Fruit fly (Drosophila melanogaster): ENCODE measurements around the gene Jasper.
A peak's percentile ranks its signal among the peaks of the same experiment; 100 is the strongest.

The Jasper gene

DNA sequence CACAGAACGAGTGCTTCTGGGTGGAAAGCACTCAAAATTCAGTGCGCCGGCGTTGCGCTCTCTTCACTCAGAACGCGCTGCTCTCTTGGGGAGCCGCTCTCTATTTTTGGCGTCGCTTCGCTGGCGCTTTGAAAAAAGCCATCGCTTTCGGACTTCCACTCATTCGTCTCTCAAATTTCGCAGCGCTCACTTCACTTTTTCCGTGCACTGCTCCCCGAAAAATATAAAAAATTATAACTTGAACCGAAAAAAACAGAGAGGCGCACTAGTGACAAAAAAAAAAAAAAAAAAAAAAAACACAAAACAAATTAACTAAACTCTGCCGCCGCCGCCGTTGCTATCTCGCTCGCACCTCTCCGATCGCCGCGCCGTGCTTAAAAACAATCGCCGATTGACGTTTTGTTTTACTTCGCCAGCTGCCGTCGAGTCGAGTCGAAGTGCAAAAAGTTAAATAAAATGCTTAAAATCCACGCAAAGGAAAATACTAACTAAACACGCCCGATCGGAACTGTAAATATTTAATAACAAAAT is 47.1 kb downstream of the Jasper start (continued):
- TF ChIP-seq gt (GFP tag; IDR thresholded peaks at IDR 0.05) = no peak
- 0 out of 2 replicates have a peak, but pooled peaks have one; percentile 17 for TF ChIP-seq CG14441 (GFP tag; IDR thresholded peaks at IDR 0.05)
- no peak for TF ChIP-seq Meics (GFP tag; optimal IDR thresholded peaks at IDR 0.05)
- no peak for TF ChIP-seq esg (GFP tag; conservative IDR thresholded peaks at IDR 0.05)
- TF ChIP-seq tll (GFP tag; optimal IDR thresholded peaks at IDR 0.05) = no peak
- no peak for TF ChIP-seq CG9876 (GFP tag; optimal IDR thresholded peaks at IDR 0.05)
- TF ChIP-seq CG30020 (tag; optimal IDR thresholded peaks at IDR 0.05) = no peak
- peak; percentile 77 for TF ChIP-seq Drgx (GFP tag; IDR thresholded peaks at IDR 0.05)
- no peak for TF ChIP-seq Atf-2 (GFP tag; optimal IDR thresholded peaks at IDR 0.05)
- TF ChIP-seq Eip74EF (GFP tag; optimal IDR thresholded peaks at IDR 0.05) = no peak
- peak; percentile 63 for TF ChIP-seq sqz (GFP tag; optimal IDR thresholded peaks at IDR 0.05)
- no peak for TF ChIP-seq HmgZ (tag; optimal IDR thresholded peaks at IDR 0.05)
- no peak for TF ChIP-seq MBD-R2 (GFP tag; IDR thresholded peaks at IDR 0.05)
- TF ChIP-seq salm (tag; optimal IDR thresholded peaks at IDR 0.05) = no peak
- no peak for TF ChIP-seq CG6854 (GFP tag; optimal IDR thresholded peaks at IDR 0.05)
- TF ChIP-seq CG34224 (GFP tag; IDR thresholded peaks at IDR 0.05; ENCODE audit: partially characterized antibody) = peak; percentile 80
- no peak for TF ChIP-seq CG30403 (GFP tag; optimal IDR thresholded peaks at IDR 0.05)
- no peak for TF ChIP-seq nau (GFP tag; optimal IDR thresholded peaks at IDR 0.05)
- TF ChIP-seq pnt (GFP tag; optimal IDR thresholded peaks at IDR 0.05) = no peak
- TF ChIP-seq CG8478 (optimal IDR thresholded peaks at IDR 0.05) = no peak
- TF ChIP-seq psq (GFP tag; optimal IDR thresholded peaks at IDR 0.05) = no peak
- no peak for TF ChIP-seq ab (GFP tag; optimal IDR thresholded peaks at IDR 0.05)
- TF ChIP-seq NFAT (GFP tag; IDR thresholded peaks at IDR 0.05) = no peak
- no peak for TF ChIP-seq Dek (tag; optimal IDR thresholded peaks at IDR 0.05)
- TF ChIP-seq knrl (GFP tag; IDR thresholded peaks at IDR 0.05; ENCODE audit: partially characterized antibody) = no peak
- TF ChIP-seq hkb (optimal IDR thresholded peaks at IDR 0.05) = no peak
- peak; percentile 8; the same call in 1 of the 2 replicates for TF ChIP-seq hkb (GFP tag; IDR thresholded peaks at IDR 0.05)
- no peak for TF ChIP-seq CrebB (tag; optimal IDR thresholded peaks at IDR 0.05)
- TF ChIP-seq tx (GFP tag; optimal IDR thresholded peaks at IDR 0.05) = no peak
- no peak; the same call in 2 of the 3 replicates for TF ChIP-seq HLH4C (GFP tag; IDR thresholded peaks at IDR 0.05; ENCODE audit: partially characterized antibody)
- no peak for TF ChIP-seq CG6689 (GFP tag; IDR thresholded peaks at IDR 0.05)
- no peak for TF ChIP-seq CG15696 (tag; optimal IDR thresholded peaks at IDR 0.05)
- no peak for TF ChIP-seq Dip2 (GFP tag; IDR thresholded peaks at IDR 0.05)
- TF ChIP-seq CG33557 (GFP tag; optimal IDR thresholded peaks at IDR 0.05) = no peak
- TF ChIP-seq CG11504 (tag; optimal IDR thresholded peaks at IDR 0.05) = no peak
- TF ChIP-seq sens-2 (GFP tag; IDR thresholded peaks at IDR 0.05) = no peak
- no peak for TF ChIP-seq CG6254 (GFP tag; optimal IDR thresholded peaks at IDR 0.05)
- no peak for TF ChIP-seq bsh (GFP tag; optimal IDR thresholded peaks at IDR 0.05)
- no peak for TF ChIP-seq CG2199 (GFP tag; IDR thresholded peaks at IDR 0.05)
- no peak for TF ChIP-seq CG6791 (GFP tag; IDR thresholded peaks at IDR 0.05; ENCODE audit: partially characterized antibody)
- TF ChIP-seq CG7372 (GFP tag; IDR thresholded peaks at IDR 0.05) = no peak
- no peak for TF ChIP-seq dpn (GFP tag; optimal IDR thresholded peaks at IDR 0.05)
- no peak for TF ChIP-seq H15 (GFP tag; IDR thresholded peaks at IDR 0.05)
- TF ChIP-seq al (GFP tag; IDR thresholded peaks at IDR 0.05) = no peak
- TF ChIP-seq CG8388 (GFP tag; optimal IDR thresholded peaks at IDR 0.05) = no peak
- TF ChIP-seq lmd (GFP tag; IDR thresholded peaks at IDR 0.05) = no peak
- no peak for TF ChIP-seq zf30C (GFP tag; optimal IDR thresholded peaks at IDR 0.05)
- no peak for TF ChIP-seq CG15073 (GFP tag; optimal IDR thresholded peaks at IDR 0.05)
- TF ChIP-seq Oli (tag; optimal IDR thresholded peaks at IDR 0.05) = no peak
- peak; percentile 80 for TF ChIP-seq Adf1 (GFP tag; IDR thresholded peaks at IDR 0.05)
- TF ChIP-seq tna (GFP tag; IDR thresholded peaks at IDR 0.05; ENCODE audit: partially characterized antibody) = peak; percentile 28; the same call in 1 of the 2 replicates
